Worm (Caenorhabditis elegans): ENCODE results near the gene Y22D7AL.3.

- no peak for TF ChIP-seq W03F9.2 (tag; optimal IDR thresholded peaks at IDR 0.05)
- no peak for TF ChIP-seq him-1 (tag; optimal IDR thresholded peaks at IDR 0.05)
Observed at ce11 chrIII:1665373-1665772, 24.1 kb downstream of the Y22D7AL.3 start.
